Worm (Caenorhabditis elegans) whole organism, L3 larva: ENCODE results near the gene try-1.

ENCODE experiments used
- R02D3.7 ChIP-seq: fragments of 150-350 bp; optimal IDR thresholded peaks from 2 replicates; lab custom pipeline; 2014; ENCODE audit warnings: missing biosample characterization, missing genetic modification characterization
- ZK546.5 ChIP-seq: sonication (generic microtip); optimal IDR thresholded peaks from 2 replicates; lab custom pipeline; 2017; ENCODE audit warnings: missing biosample characterization, missing genetic modification characterization
- aly-2 ChIP-seq: fragments of 150-350 bp; optimal IDR thresholded peaks from 2 replicates; lab custom pipeline; 2014; ENCODE audit warnings: missing biosample characterization, missing genetic modification characterization
- ama-1 ChIP-seq: fragments of 150-350 bp; optimal IDR thresholded peaks from 2 replicates; lab custom pipeline; 2018
- ceh-82 ChIP-seq: fragments of 150-350 bp; optimal IDR thresholded peaks from 2 replicates; lab custom pipeline; 2014; ENCODE audit warnings: missing biosample characterization, missing genetic modification characterization
- daf-12 ChIP-seq: fragments of 150-350 bp; optimal IDR thresholded peaks from 2 replicates; lab custom pipeline; 2014; ENCODE audit warnings: missing biosample characterization, missing genetic modification reagents, missing genetic modification characterization
- egl-5 ChIP-seq: fragments of 150-350 bp; optimal IDR thresholded peaks from 2 replicates; lab custom pipeline; 2017; ENCODE audit warnings: missing biosample characterization, missing genetic modification reagents, missing genetic modification characterization, inconsistent platforms
- elt-1 ChIP-seq: fragments of 150-350 bp; optimal IDR thresholded peaks from 2 replicates; lab custom pipeline; 2014; ENCODE audit warnings: missing biosample characterization, missing genetic modification characterization
- elt-2 ChIP-seq: sonication (generic microtip); optimal IDR thresholded peaks from 2 replicates; lab custom pipeline; 2016; ENCODE audit warnings: missing genetic modification reagents, mild to moderate bottlenecking, missing genetic modification characterization, missing compliant biosample characterization
- elt-3 ChIP-seq, 3 experiments: fragments of 150-350 bp in 1 of 3; sonication (generic microtip) in 2 of 3; optimal IDR thresholded peaks; 2 replicates in 2 of 3; 4 replicates in 1 of 3; lab custom pipeline; 2014 to 2017; ENCODE audit warnings: missing biosample characterization in 3 of 3, missing genetic modification characterization in 3 of 3
- eor-1 ChIP-seq, 2 experiments: fragments of 150-350 bp; optimal IDR thresholded peaks; 2 replicates each; lab custom pipeline; 2014 to 2018; ENCODE audit warnings: missing biosample characterization in 2 of 2, missing genetic modification characterization in 2 of 2
- fkh-10 ChIP-seq: sonication (generic microtip); optimal IDR thresholded peaks from 2 replicates; lab custom pipeline; 2017; ENCODE audit warnings: missing biosample characterization, missing genetic modification reagents, missing genetic modification characterization
- fkh-2 ChIP-seq: fragments of 150-350 bp; optimal IDR thresholded peaks from 2 replicates; lab custom pipeline; 2014; ENCODE audit warnings: missing biosample characterization, missing genetic modification reagents, missing genetic modification characterization
- fos-1 ChIP-seq: fragments of 150-350 bp; optimal IDR thresholded peaks from 2 replicates; lab custom pipeline; 2014; ENCODE audit warnings: missing biosample characterization, missing genetic modification characterization
- hmg-11 ChIP-seq: sonication (generic microtip); optimal IDR thresholded peaks from 2 replicates; lab custom pipeline; 2016; ENCODE audit warnings: missing genetic modification characterization, missing compliant biosample characterization
- lin-39 ChIP-seq: fragments of 150-350 bp; optimal IDR thresholded peaks from 2 replicates; lab custom pipeline; 2018; ENCODE audit warnings: missing biosample characterization, missing genetic modification reagents, missing genetic modification characterization
- lsy-12 ChIP-seq: sonication (generic microtip); optimal IDR thresholded peaks from 2 replicates; lab custom pipeline; 2016; ENCODE audit warnings: mild to moderate bottlenecking, missing genetic modification characterization, missing compliant biosample characterization
- mdl-1 ChIP-seq: fragments of 150-350 bp; optimal IDR thresholded peaks from 2 replicates; lab custom pipeline; 2014; ENCODE audit warnings: missing biosample characterization, missing genetic modification characterization
- mml-1 ChIP-seq: fragments of 150-350 bp; sonication (generic microtip); optimal IDR thresholded peaks from 3 replicates; lab custom pipeline; 2014; ENCODE audit warnings: missing biosample characterization, missing genetic modification characterization
- nfya-1 ChIP-seq: sonication (generic microtip); optimal IDR thresholded peaks from 2 replicates; lab custom pipeline; 2017; ENCODE audit warnings: missing genetic modification characterization, mild to moderate bottlenecking, missing compliant biosample characterization, antibody characterized with exemption, moderate library complexity; ENCODE audit not compliant: insufficient read depth
- nhr-11 ChIP-seq: fragments of 150-350 bp; optimal IDR thresholded peaks from 2 replicates; lab custom pipeline; 2014; ENCODE audit warnings: missing biosample characterization, missing genetic modification characterization
- nhr-23 ChIP-seq: fragments of 150-350 bp; optimal IDR thresholded peaks from 2 replicates; lab custom pipeline; 2014; ENCODE audit warnings: missing biosample characterization, missing genetic modification reagents, missing genetic modification characterization
- nhr-237 ChIP-seq: fragments of 150-350 bp; optimal IDR thresholded peaks from 2 replicates; lab custom pipeline; 2014; ENCODE audit warnings: missing biosample characterization, missing genetic modification characterization
- nhr-25 ChIP-seq: sonication (generic microtip); optimal IDR thresholded peaks from 2 replicates; lab custom pipeline; 2017; ENCODE audit warnings: missing biosample characterization, missing genetic modification characterization
- nhr-28 ChIP-seq: fragments of 150-350 bp; optimal IDR thresholded peaks from 2 replicates; lab custom pipeline; 2014; ENCODE audit warnings: missing biosample characterization, missing genetic modification characterization
- nhr-76 ChIP-seq: fragments of 150-350 bp; sonication (generic microtip); optimal IDR thresholded peaks from 5 replicates; lab custom pipeline; 2014; ENCODE audit warnings: missing biosample characterization, missing genetic modification characterization
- pha-4 ChIP-seq: fragments of 150-350 bp; optimal IDR thresholded peaks from 2 replicates; lab custom pipeline; 2014; ENCODE audit warnings: missing biosample characterization, missing genetic modification reagents, missing genetic modification characterization
- pqm-1 ChIP-seq: fragments of 150-350 bp; optimal IDR thresholded peaks from 2 replicates; lab custom pipeline; 2017; ENCODE audit warnings: missing biosample characterization, missing genetic modification characterization, inconsistent platforms
- sea-2 ChIP-seq: fragments of 150-350 bp; sonication (generic microtip); optimal IDR thresholded peaks from 4 replicates; lab custom pipeline; 2014; ENCODE audit warnings: missing biosample characterization, missing genetic modification reagents, missing genetic modification characterization
- skn-1 ChIP-seq: fragments of 150-350 bp; optimal IDR thresholded peaks from 2 replicates; lab custom pipeline; 2014; ENCODE audit warnings: missing biosample characterization, missing genetic modification characterization
- snpc-4 ChIP-seq: fragments of 150-350 bp; optimal IDR thresholded peaks from 2 replicates; lab custom pipeline; 2014; ENCODE audit warnings: missing biosample characterization, missing genetic modification characterization
- unc-39 ChIP-seq: sonication (generic microtip); optimal IDR thresholded peaks from 4 replicates; lab custom pipeline; 2017; ENCODE audit warnings: missing biosample characterization, missing genetic modification characterization
- unc-62 ChIP-seq: fragments of 150-350 bp; sonication (generic microtip); optimal IDR thresholded peaks from 4 replicates; lab custom pipeline; 2014; ENCODE audit warnings: missing biosample characterization, missing genetic modification reagents, missing genetic modification characterization
- zag-1 ChIP-seq: fragments of 150-350 bp; optimal IDR thresholded peaks from 2 replicates; lab custom pipeline; 2014; ENCODE audit warnings: missing biosample characterization, missing genetic modification characterization

Gene try-1

DNA sequence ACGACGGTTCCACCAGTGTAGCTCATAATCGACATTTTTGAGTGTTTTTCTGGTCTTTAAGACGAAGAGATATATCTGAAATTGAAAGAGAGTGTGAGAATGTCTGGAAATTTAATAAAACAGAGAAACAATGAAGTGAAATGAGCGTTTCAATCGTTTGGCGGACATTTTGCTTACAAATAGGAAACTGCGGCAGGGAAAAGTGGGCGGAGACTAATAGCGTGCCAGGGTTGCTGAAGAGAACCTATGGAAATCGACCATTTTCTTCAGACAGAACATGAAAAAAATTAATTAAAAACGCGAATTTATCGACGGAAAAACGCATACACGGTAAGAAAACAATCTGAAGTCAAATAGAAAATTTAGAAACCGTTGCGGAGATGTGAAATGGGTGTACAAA is 6.0 kb upstream of the try-1 start, which contains the start of gene pbs-3 (continued):
- TF ChIP-seq elt-1 (tag; lab: Kevin White, UChicago) (no peak), pqm-1 (peak; percentile 37), lin-39 (tag; lab: Kevin White, UChicago) (peak; percentile 73), ZK546.5 (tag; lab: Kevin White, UChicago) (no peak), skn-1 (tag; lab: Kevin White, UChicago) (peak; percentile 89), nhr-237 (tag; lab: Kevin White, UChicago) (no peak), unc-62 (GFP tag; lab: Kevin White, UChicago) (no peak), fkh-2 (tag; lab: Kevin White, UChicago) (no peak), elt-3 (tag; optimal IDR thresholded peaks at IDR 0.05; lab: Kevin White, UChicago) (no peak), nhr-23 (tag; lab: Kevin White, UChicago) (peak; percentile 58), mdl-1 (no peak), R02D3.7 (tag; lab: Kevin White, UChicago) (peak; percentile 17), fkh-10 (no peak), lsy-12 (tag; lab: Kevin White, UChicago) (no peak), nhr-28 (tag; lab: Kevin White, UChicago) (no peak), zag-1 (tag; lab: Kevin White, UChicago) (no peak)

- no peak for TF ChIP-seq nhr-76 (tag; lab: Kevin White, UChicago)
- TF ChIP-seq elt-2 (tag; lab: Kevin White, UChicago) = peak; percentile 5
- no peak for TF ChIP-seq egl-5 (tag; lab: Kevin White, UChicago)
- TF ChIP-seq, all 47 proteins: peak for 1
These were observed 5.0 kb upstream of the try-1 start for ce11 chrII:4954099-4954959.

ce11 chrII:4953289-4953688 is 4.0 kb upstream of the try-1 start, which contains the start of gene ndx-3:
Gene ndx-3, plus strand, starts transcription at chrII:4953589.
- no peak for TF ChIP-seq nhr-25 (tag; lab: Kevin White, UChicago)
- no peak for TF ChIP-seq sea-2 (GFP tag; lab: Kevin White, UChicago)
- TF ChIP-seq elt-3 (tag; optimal IDR thresholded peaks at IDR 0.05; lab: Kevin White, UChicago) = no peak
- no peak for TF ChIP-seq nhr-237 (tag; lab: Kevin White, UChicago)
- TF ChIP-seq pha-4 (tag; lab: Kevin White, UChicago) = no peak

DNA sequence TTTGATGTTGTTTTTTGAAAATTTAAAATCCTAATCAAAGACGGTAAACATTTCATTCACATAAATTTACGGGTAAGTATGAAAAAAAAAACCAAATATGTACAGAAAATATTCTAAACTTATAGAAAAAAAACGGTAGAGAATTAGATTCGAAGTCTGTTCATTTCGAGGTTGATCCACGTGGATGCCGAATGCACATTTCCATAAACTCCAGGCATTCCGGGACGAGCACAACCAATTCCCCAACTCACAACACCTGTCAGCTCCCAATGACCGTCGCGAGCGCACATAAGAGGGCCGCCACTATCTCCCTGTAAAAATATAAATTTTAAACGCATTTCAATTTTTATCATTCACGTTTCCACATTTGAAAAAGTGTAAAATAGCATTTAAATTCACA is 1.2 kb downstream of the try-1 start:
- peak; percentile 32 for TF ChIP-seq elt-2 (tag; lab: Kevin White, UChicago)
- no peak for TF ChIP-seq lin-39 (tag; lab: Kevin White, UChicago)
- TF ChIP-seq, all 47 proteins: peak for 1

DNA sequence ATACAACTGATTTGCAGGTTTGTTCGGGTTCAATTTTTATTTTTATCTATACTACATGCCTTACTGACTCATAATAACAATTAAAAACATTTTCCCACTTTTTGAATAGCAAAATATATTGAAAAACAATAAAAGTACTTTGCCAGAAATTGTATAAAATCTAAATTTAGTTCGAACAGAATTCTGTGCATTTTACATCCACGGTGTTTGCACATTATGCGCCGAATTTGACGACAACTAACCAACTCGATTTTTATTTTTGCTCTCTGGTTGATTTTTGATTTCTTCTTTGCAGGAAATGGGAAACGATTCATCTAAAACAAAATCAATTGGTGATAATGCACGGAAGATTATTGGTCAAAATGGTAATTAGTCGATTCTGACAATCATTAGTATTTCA is 2.6 kb downstream of the try-1 start:
- peak; percentile 9 for TF ChIP-seq pha-4 (tag; lab: Kevin White, UChicago)
- TF ChIP-seq daf-12 (tag; lab: Kevin White, UChicago) = no peak
- TF ChIP-seq skn-1 (tag; lab: Kevin White, UChicago) = no peak
- no peak for TF ChIP-seq nfya-1 (tag; lab: Kevin White, UChicago)
- no peak for TF ChIP-seq elt-3 (tag; optimal IDR thresholded peaks at IDR 0.05; lab: Kevin White, UChicago)
- peak; percentile 40 for TF ChIP-seq elt-2 (tag; lab: Kevin White, UChicago)

ce11 chrII:4945695-4946094 is 3.6 kb downstream of the try-1 start, which contains the start of the genes gldi-11 and ZK546.2:
Gene gldi-11, minus strand, starts transcription at chrII:4945789.
Gene ZK546.2, plus strand, starts transcription at chrII:4946027.
- TF ChIP-seq mdl-1 = no peak
- no peak for TF ChIP-seq aly-2
- peak; percentile 11 for TF ChIP-seq elt-2 (tag; lab: Kevin White, UChicago)
- no peak for TF ChIP-seq ama-1 (lab: Kevin White, UChicago)
- no peak for TF ChIP-seq nhr-11
- TF ChIP-seq fkh-2 (tag; lab: Kevin White, UChicago) = no peak
- TF ChIP-seq unc-39 (tag; lab: Kevin White, UChicago) = no peak
- no peak for TF ChIP-seq ZK546.5 (tag; lab: Kevin White, UChicago)
- TF ChIP-seq pha-4 (tag; lab: Kevin White, UChicago) = peak; percentile 55
- TF ChIP-seq zag-1 (tag; lab: Kevin White, UChicago) = no peak
- no peak for TF ChIP-seq nhr-28 (tag; lab: Kevin White, UChicago)
- TF ChIP-seq eor-1 (tag; optimal IDR thresholded peaks at IDR 0.05; lab: Kevin White, UChicago) = no peak
- TF ChIP-seq fkh-10 = no peak
- TF ChIP-seq nhr-23 (tag; lab: Kevin White, UChicago) = no peak
- no peak for TF ChIP-seq sea-2 (GFP tag; lab: Kevin White, UChicago)
- no peak for TF ChIP-seq fos-1 (tag; lab: Kevin White, UChicago)
- no peak for TF ChIP-seq mml-1 (tag; lab: Kevin White, UChicago)
- TF ChIP-seq nhr-76 (tag; lab: Kevin White, UChicago) = no peak
- peak; percentile 13 for TF ChIP-seq skn-1 (tag; lab: Kevin White, UChicago)
- TF ChIP-seq nhr-25 (tag; lab: Kevin White, UChicago) = no peak
- no peak for TF ChIP-seq elt-1 (tag; lab: Kevin White, UChicago)
- no peak for TF ChIP-seq snpc-4 (tag; lab: Kevin White, UChicago)
- TF ChIP-seq egl-5 (tag; lab: Kevin White, UChicago) = no peak
- peak; percentile 23 for TF ChIP-seq hmg-11 (tag; lab: Kevin White, UChicago)
- peak; percentile 16 for TF ChIP-seq nfya-1 (tag; lab: Kevin White, UChicago)
- no peak for TF ChIP-seq unc-62 (GFP tag; lab: Kevin White, UChicago)
- TF ChIP-seq daf-12 (tag; lab: Kevin White, UChicago) = no peak
- no peak for TF ChIP-seq ceh-82 (tag; lab: Kevin White, UChicago)
- TF ChIP-seq, all 47 proteins: peak for 5
